Worm (Caenorhabditis elegans) whole organism, L2 larva: ENCODE results near the gene nspb-10.

ENCODE experiments used
- F13H6.1 ChIP-seq: sonication (generic microtip); optimal IDR thresholded peaks from 2 replicates; lab custom pipeline; 2016; ENCODE audit warnings: missing genetic modification characterization, missing compliant biosample characterization
- R02D3.7 ChIP-seq: fragments of 150-350 bp; optimal IDR thresholded peaks from 2 replicates; lab custom pipeline; 2014; ENCODE audit warnings: missing biosample characterization, missing genetic modification characterization
- Y55F3AM.14 ChIP-seq: fragments of 200-800 bp; sonication (Bioruptor generic); optimal IDR thresholded peaks from 2 replicates; lab custom pipeline; 2018; ENCODE audit warnings: mild to moderate bottlenecking, missing genetic modification characterization, missing compliant biosample characterization
- ZK546.5 ChIP-seq: sonication (generic microtip); optimal IDR thresholded peaks from 2 replicates; lab custom pipeline; 2017; ENCODE audit warnings: missing biosample characterization, missing genetic modification characterization
- blmp-1 ChIP-seq: sonication (generic microtip); optimal IDR thresholded peaks from 2 replicates; lab custom pipeline; 2017; ENCODE audit warnings: missing genetic modification characterization, mild to moderate bottlenecking, missing compliant biosample characterization, antibody characterized with exemption, moderate library complexity; ENCODE audit not compliant: insufficient read depth
- ceh-16 ChIP-seq: fragments of 150-350 bp; optimal IDR thresholded peaks from 2 replicates; lab custom pipeline; 2014; ENCODE audit warnings: missing biosample characterization, missing genetic modification characterization
- ceh-82 ChIP-seq: fragments of 150-350 bp; optimal IDR thresholded peaks from 2 replicates; lab custom pipeline; 2014; ENCODE audit warnings: missing biosample characterization, missing genetic modification characterization
- dmd-4 ChIP-seq: sonication (generic microtip); optimal IDR thresholded peaks from 2 replicates; lab custom pipeline; 2017; ENCODE audit warnings: missing biosample characterization, missing genetic modification characterization
- elt-3 ChIP-seq: sonication (generic microtip); optimal IDR thresholded peaks from 2 replicates; lab custom pipeline; 2017; ENCODE audit warnings: missing biosample characterization, missing genetic modification characterization
- fos-1 ChIP-seq: fragments of 150-350 bp; optimal IDR thresholded peaks from 2 replicates; lab custom pipeline; 2014; ENCODE audit warnings: missing biosample characterization, missing genetic modification characterization
- gmeb-1 ChIP-seq: fragments of 150-350 bp; optimal IDR thresholded peaks from 2 replicates; lab custom pipeline; 2014; ENCODE audit warnings: missing biosample characterization, missing genetic modification characterization
- lin-11 ChIP-seq: fragments of 150-350 bp; sonication (generic microtip); optimal IDR thresholded peaks from 2 replicates; lab custom pipeline; 2014; ENCODE audit warnings: missing biosample characterization, missing genetic modification characterization, inconsistent platforms, mixed read lengths
- lin-39 ChIP-seq: fragments of 150-350 bp; optimal IDR thresholded peaks from 2 replicates; lab custom pipeline; 2014; ENCODE audit warnings: missing biosample characterization, missing genetic modification reagents, missing genetic modification characterization
- lsy-2 ChIP-seq, 2 experiments: fragments of 150-350 bp in 1 of 2; sonication (generic microtip) in 1 of 2; optimal IDR thresholded peaks; 2 replicates each; lab custom pipeline; 2014 to 2017; ENCODE audit warnings: missing biosample characterization in 2 of 2, missing genetic modification characterization in 2 of 2
- mbf-1 ChIP-seq: sonication (generic microtip); optimal IDR thresholded peaks from 2 replicates; lab custom pipeline; 2017; ENCODE audit warnings: missing biosample characterization, missing genetic modification characterization
- mdl-1 ChIP-seq, 2 experiments: fragments of 150-350 bp in 1 of 2; sonication (generic microtip) in 1 of 2; optimal IDR thresholded peaks; 2 replicates each; lab custom pipeline; 2017; ENCODE audit warnings: missing biosample characterization in 2 of 2, missing genetic modification characterization in 2 of 2
- nhr-10 ChIP-seq: sonication (generic microtip); optimal IDR thresholded peaks from 2 replicates; lab custom pipeline; 2017; ENCODE audit warnings: missing biosample characterization, missing genetic modification characterization
- nhr-12 ChIP-seq: fragments of 150-350 bp; optimal IDR thresholded peaks from 2 replicates; lab custom pipeline; 2014; ENCODE audit warnings: missing biosample characterization, missing genetic modification characterization
- nhr-129 ChIP-seq: fragments of 150-350 bp; optimal IDR thresholded peaks from 2 replicates; lab custom pipeline; 2014; ENCODE audit warnings: missing biosample characterization, missing genetic modification characterization
- nhr-21 ChIP-seq: fragments of 150-350 bp; optimal IDR thresholded peaks from 2 replicates; lab custom pipeline; 2014; ENCODE audit warnings: missing biosample characterization, missing genetic modification characterization
- nhr-23 ChIP-seq: fragments of 150-350 bp; optimal IDR thresholded peaks from 2 replicates; lab custom pipeline; 2014; ENCODE audit warnings: missing biosample characterization, missing genetic modification reagents, missing genetic modification characterization
- nhr-237 ChIP-seq: fragments of 150-350 bp; optimal IDR thresholded peaks from 2 replicates; lab custom pipeline; 2014; ENCODE audit warnings: missing biosample characterization, missing genetic modification characterization
- nhr-25 ChIP-seq: fragments of 150-350 bp; sonication (generic microtip); optimal IDR thresholded peaks from 3 replicates; lab custom pipeline; 2014; ENCODE audit warnings: missing biosample characterization, missing genetic modification characterization
- nhr-6 ChIP-seq: fragments of 150-350 bp; optimal IDR thresholded peaks from 2 replicates; lab custom pipeline; 2014; ENCODE audit warnings: missing biosample characterization, missing genetic modification characterization
- peb-1 ChIP-seq: fragments of 150-350 bp; optimal IDR thresholded peaks from 2 replicates; lab custom pipeline; 2014; ENCODE audit warnings: missing biosample characterization, missing genetic modification characterization
- sem-4 ChIP-seq: fragments of 150-350 bp; optimal IDR thresholded peaks from 2 replicates; lab custom pipeline; 2014; ENCODE audit warnings: missing biosample characterization, missing genetic modification reagents, missing genetic modification characterization
- sma-3 ChIP-seq: sonication (generic microtip); optimal IDR thresholded peaks from 2 replicates; lab custom pipeline; 2016; ENCODE audit warnings: missing genetic modification reagents, missing genetic modification characterization, missing compliant biosample characterization
- sma-9 ChIP-seq, 2 experiments: fragments of 150-350 bp in 1 of 2; sonication (generic microtip) in 1 of 2; optimal IDR thresholded peaks; 2 replicates each; lab custom pipeline; 2014 to 2016; ENCODE audit warnings: missing genetic modification characterization in 2 of 2, mild to moderate bottlenecking in 1 of 2, missing biosample characterization in 1 of 2, missing compliant biosample characterization in 1 of 2, missing genetic modification reagents in 1 of 2, moderate library complexity in 1 of 2
- snpc-4 ChIP-seq: fragments of 150-350 bp; optimal IDR thresholded peaks from 2 replicates; lab custom pipeline; 2014; ENCODE audit warnings: missing biosample characterization, missing genetic modification characterization
- unc-39 ChIP-seq: fragments of 150-350 bp; optimal IDR thresholded peaks from 2 replicates; lab custom pipeline; 2014; ENCODE audit warnings: missing biosample characterization, missing genetic modification characterization
- unc-55 ChIP-seq: fragments of 150-350 bp; sonication (generic microtip); optimal IDR thresholded peaks from 3 replicates; lab custom pipeline; 2014; ENCODE audit warnings: missing biosample characterization, missing genetic modification reagents, missing genetic modification characterization
- unc-62 ChIP-seq: fragments of 150-350 bp; optimal IDR thresholded peaks from 2 replicates; lab custom pipeline; 2014; ENCODE audit warnings: missing biosample characterization, missing genetic modification reagents, missing genetic modification characterization
- zag-1 ChIP-seq: fragments of 150-350 bp; optimal IDR thresholded peaks from 2 replicates; lab custom pipeline; 2014; ENCODE audit warnings: missing biosample characterization, missing genetic modification characterization
- ztf-1 ChIP-seq: fragments of 200-800 bp; sonication (Bioruptor generic); conservative IDR thresholded peaks from 2 replicates; pipeline ENCODE4 v1.3.6; 2022; ENCODE audit warnings: missing genetic modification characterization, missing compliant biosample characterization
- ztf-11 ChIP-seq: sonication (generic microtip); optimal IDR thresholded peaks from 2 replicates; lab custom pipeline; 2017; ENCODE audit warnings: missing biosample characterization, missing genetic modification characterization
- ztf-4 ChIP-seq: fragments of 150-350 bp; optimal IDR thresholded peaks from 2 replicates; lab custom pipeline; 2014; ENCODE audit warnings: missing biosample characterization, missing genetic modification characterization

Gene nspb-10

DNA sequence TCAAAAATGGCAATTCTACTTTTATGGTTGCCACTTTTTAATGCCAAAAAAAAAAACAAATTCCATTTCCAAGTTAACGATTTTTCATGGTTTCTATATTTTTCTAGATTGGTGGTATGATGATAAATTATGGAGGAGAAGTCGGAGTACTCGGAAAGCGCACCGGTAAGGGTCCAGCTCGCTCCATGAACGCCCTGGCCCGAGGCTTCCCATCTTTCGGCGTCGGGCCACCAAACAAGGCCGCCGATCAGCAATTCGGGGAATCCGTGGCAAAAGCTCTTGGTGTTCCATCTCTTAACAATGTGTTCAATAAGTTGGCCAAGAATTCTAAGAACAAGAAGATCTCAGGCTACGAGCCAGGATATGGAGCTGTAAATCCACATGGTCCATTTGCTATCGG, 46.0 kb upstream of the nspb-10 start:
- no peak for TF ChIP-seq zag-1
- no peak for TF ChIP-seq fos-1 (tag; lab: Kevin White, UChicago)
- TF ChIP-seq lin-11 (tag; lab: Kevin White, UChicago): no peak
- TF ChIP-seq snpc-4: no peak
- no peak for TF ChIP-seq ztf-4 (tag; lab: Kevin White, UChicago)
- no peak for TF ChIP-seq lin-39 (tag; lab: Kevin White, UChicago)
- no peak for TF ChIP-seq ztf-11
- TF ChIP-seq F13H6.1 (tag; lab: Kevin White, UChicago): no peak
- no peak for TF ChIP-seq lsy-2 (tag; optimal IDR thresholded peaks at IDR 0.05; lab: Kevin White, UChicago)
- TF ChIP-seq unc-62 (GFP tag; lab: Kevin White, UChicago): no peak
- no peak for TF ChIP-seq unc-55
- TF ChIP-seq mdl-1 (tag; optimal IDR thresholded peaks at IDR 0.05; lab: Kevin White, UChicago): no peak
- TF ChIP-seq sma-9 (GFP tag; optimal IDR thresholded peaks at IDR 0.05; lab: Kevin White, UChicago): no peak
- TF ChIP-seq sma-9 (tag; optimal IDR thresholded peaks at IDR 0.05; lab: Kevin White, UChicago): no peak
- TF ChIP-seq nhr-23: no peak

- TF ChIP-seq F13H6.1 (tag; lab: Kevin White, UChicago): no peak
- no peak for TF ChIP-seq nhr-10 (tag; lab: Kevin White, UChicago)
- TF ChIP-seq ztf-1 (GFP tag; lab: Robert Waterston, UW): no peak
- no peak for TF ChIP-seq ceh-82
- TF ChIP-seq nhr-25 (tag; lab: Kevin White, UChicago): no peak
- TF ChIP-seq Y55F3AM.14 (GFP tag; lab: Kevin White, UChicago): no peak
- no peak for TF ChIP-seq zag-1
- TF ChIP-seq ZK546.5 (tag; lab: Kevin White, UChicago): no peak
- TF ChIP-seq snpc-4: no peak
- no peak for TF ChIP-seq mdl-1 (tag; optimal IDR thresholded peaks at IDR 0.05; lab: Kevin White, UChicago)
- no peak for TF ChIP-seq nhr-129
- TF ChIP-seq sem-4 (tag; lab: Kevin White, UChicago): no peak
- no peak for TF ChIP-seq unc-39 (tag; lab: Kevin White, UChicago)
- TF ChIP-seq gmeb-1 (tag; lab: Kevin White, UChicago): no peak
These were observed 44.8 kb upstream of the nspb-10 start, which contains the start of gene C38C6.3 for ce11 chrII:14632823-14633222. TSS of gene C38C6.3 (plus strand) at chrII:14633123.

DNA sequence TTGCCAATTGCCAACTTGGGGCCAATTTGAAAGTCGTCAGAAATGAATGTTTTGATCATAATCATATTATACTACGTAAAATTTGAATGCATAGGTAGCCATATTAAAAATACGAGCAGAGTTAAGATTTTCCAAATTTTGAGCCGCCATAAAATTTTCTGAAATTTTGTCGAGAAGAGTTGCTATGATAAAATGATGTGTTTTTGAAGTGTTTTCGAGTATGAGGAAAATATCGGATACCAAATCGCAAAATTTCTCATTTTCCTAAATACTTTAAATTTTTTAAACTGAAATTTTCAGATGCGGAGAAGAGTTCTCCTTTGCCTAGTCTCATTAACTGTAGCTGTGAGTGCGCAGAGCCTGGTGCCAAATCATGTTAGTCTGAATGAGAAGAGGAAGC, 39.3 kb upstream of the nspb-10 start, which contains the start of gene tag-297:
Gene tag-297, plus strand, starts transcription at position 301 of the 400 bp plus-strand sequence.
- TF ChIP-seq lin-11 (tag; lab: Kevin White, UChicago) (no peak), sem-4 (tag; lab: Kevin White, UChicago) (no peak), R02D3.7 (tag; lab: Kevin White, UChicago) (no peak), sma-9 (GFP tag; optimal IDR thresholded peaks at IDR 0.05; lab: Kevin White, UChicago) (no peak), sma-9 (tag; optimal IDR thresholded peaks at IDR 0.05; lab: Kevin White, UChicago) (no peak), fos-1 (tag; lab: Kevin White, UChicago) (no peak), ceh-16 (no peak), nhr-6 (tag; lab: Kevin White, UChicago) (no peak), nhr-21 (tag; lab: Kevin White, UChicago) (no peak), blmp-1 (no peak), snpc-4 (no peak), nhr-237 (tag; lab: Kevin White, UChicago) (no peak), nhr-12 (no peak), elt-3 (tag; lab: Kevin White, UChicago) (no peak), Y55F3AM.14 (GFP tag; lab: Kevin White, UChicago) (no peak), unc-55 (no peak)
- TF ChIP-seq, all 48 proteins: peak for 0

- TF ChIP-seq mdl-1 (tag; optimal IDR thresholded peaks at IDR 0.05; lab: Kevin White, UChicago) (no peak), blmp-1 (peak; percentile 52)
- TF ChIP-seq, all 48 proteins: peak for 1
These were observed 38.8 kb upstream of the nspb-10 start for ce11 chrII:14626883-14627282.

ce11 chrII:14622758-14623157, 34.7 kb upstream of the nspb-10 start, which contains the start of gene mltn-10:
TSS of gene mltn-10 (plus strand) at chrII:14623058.
- TF ChIP-seq peb-1: no peak
- no peak for TF ChIP-seq snpc-4
- TF ChIP-seq sma-3 (GFP tag; lab: Kevin White, UChicago): no peak
- no peak for TF ChIP-seq ztf-1 (GFP tag; lab: Robert Waterston, UW)
- TF ChIP-seq mbf-1 (tag; lab: Kevin White, UChicago): no peak
- TF ChIP-seq dmd-4 (tag; lab: Kevin White, UChicago): no peak
- TF ChIP-seq, all 48 proteins: peak for 0
